Worm (Caenorhabditis elegans): ENCODE results near the gene F21D5.7.

The F21D5.7 gene

ce11 chrIV:8725345-8725744 is 18.2 kb downstream of the F21D5.7 start, which contains the start of gene pgm-3:
Gene pgm-3, plus strand, starts transcription at chrIV:8725722.
- no peak for TF ChIP-seq ZK185.1 (tag; optimal IDR thresholded peaks at IDR 0.05; ENCODE audit: poor library complexity, severe bottlenecking)
- TF ChIP-seq attf-3 (GFP tag; conservative IDR thresholded peaks at IDR 0.05): peak; percentile 75

ce11 chrIV:8724907-8725306 is 18.6 kb downstream of the F21D5.7 start:
- TF ChIP-seq nhr-80 (tag; optimal IDR thresholded peaks at IDR 0.05) (no peak), sptf-2 (GFP tag; optimal IDR thresholded peaks at IDR 0.05) (no peak), D2030.7 (GFP tag; IDR thresholded peaks at IDR 0.05) (0 out of 2 replicates have a peak, but pooled peaks have one; percentile 35), madf-8 (GFP tag; conservative IDR thresholded peaks at IDR 0.05) (peak; percentile 82), nfya-1 (tag; optimal IDR thresholded peaks at IDR 0.05; ENCODE audit: borderline replicate concordance, insufficient read depth) (no peak), dpl-1 (GFP tag; optimal IDR thresholded peaks at IDR 0.05) (peak; percentile 22), madf-6 (GFP tag; IDR thresholded peaks at IDR 0.05) (peak; percentile 87), xnd-1 (tag; optimal IDR thresholded peaks at IDR 0.05) (peak; percentile 59), F33H1.4 (GFP tag; IDR thresholded peaks at IDR 0.05) (peak; percentile 83), efl-1 (GFP tag; optimal IDR thresholded peaks at IDR 0.05) (peak; percentile 44), madf-10 (tag; optimal IDR thresholded peaks at IDR 0.05) (no peak), lsl-1 (GFP tag; optimal IDR thresholded peaks at IDR 0.05) (peak; percentile 78)

ce11 chrIV:8723720-8724119 is 19.8 kb downstream of the F21D5.7 start, which contains the start of gene F21D5.9:
Gene F21D5.9, plus strand, starts transcription at chrIV:8724020.
- no peak for TF ChIP-seq K12H6.12 (tag; optimal IDR thresholded peaks at IDR 0.05)
- no peak for TF ChIP-seq snpc-3.4 (tag; optimal IDR thresholded peaks at IDR 0.05)
- TF ChIP-seq unc-62 (GFP tag; optimal IDR thresholded peaks at IDR 0.05): no peak
- no peak for TF ChIP-seq bed-1 (GFP tag; IDR thresholded peaks at IDR 0.05)
- TF ChIP-seq F37B4.10 (GFP tag; IDR thresholded peaks at IDR 0.05): no peak
- TF ChIP-seq atf-7 (tag; optimal IDR thresholded peaks at IDR 0.05): no peak
- TF ChIP-seq snpc-1.3 (tag; optimal IDR thresholded peaks at IDR 0.05; ENCODE audit: insufficient read depth): no peak
- no peak for TF ChIP-seq efl-1 (GFP tag; optimal IDR thresholded peaks at IDR 0.05)
- TF ChIP-seq hrde-1 (tag; optimal IDR thresholded peaks at IDR 0.05; ENCODE audit: borderline replicate concordance): no peak
- no peak for TF ChIP-seq Y95B8A.8 (GFP tag; IDR thresholded peaks at IDR 0.05)
- TF ChIP-seq ceh-79 (tag; optimal IDR thresholded peaks at IDR 0.05): no peak
- TF ChIP-seq ama-1 (optimal IDR thresholded peaks at IDR 0.05): no peak
- TF ChIP-seq ama-1 (GFP tag; optimal IDR thresholded peaks at IDR 0.05): no peak
- TF ChIP-seq F49E8.2 (tag; optimal IDR thresholded peaks at IDR 0.05; ENCODE audit: insufficient read depth): no peak
- no peak for TF ChIP-seq nhr-27 (tag; optimal IDR thresholded peaks at IDR 0.05)
- no peak for TF ChIP-seq egl-44 (GFP tag; IDR thresholded peaks at IDR 0.05)
- TF ChIP-seq tbp1 (GFP tag; optimal IDR thresholded peaks at IDR 0.05): no peak
- no peak for TF ChIP-seq him-1 (tag; optimal IDR thresholded peaks at IDR 0.05)
- TF ChIP-seq Y53F4B.3 (GFP tag; IDR thresholded peaks at IDR 0.05): no peak

- TF ChIP-seq unc-130 (GFP tag; optimal IDR thresholded peaks at IDR 0.05) (no peak), fkh-3 (tag; optimal IDR thresholded peaks at IDR 0.05) (no peak), hmg-20 (GFP tag; IDR thresholded peaks at IDR 0.05) (no peak), T26A5.8 (tag; optimal IDR thresholded peaks at IDR 0.05) (no peak), snpc-1.3 (tag; optimal IDR thresholded peaks at IDR 0.05; ENCODE audit: insufficient read depth) (no peak), nfya-2 (GFP tag; IDR thresholded peaks at IDR 0.05) (no peak), C17E4.6 (GFP tag; IDR thresholded peaks at IDR 0.05) (no peak), xnd-1 (tag; optimal IDR thresholded peaks at IDR 0.05) (no peak), F37B4.10 (GFP tag; IDR thresholded peaks at IDR 0.05) (no peak)
Observed at ce11 chrIV:8722801-8723200, 20.7 kb downstream of the F21D5.7 start.
